Fruit fly (Drosophila melanogaster) whole organism: ENCODE data around the gene Gnpat.

Source experiments
- CG8478 ChIP-seq: fragments of >200 bp; optimal IDR thresholded peaks from 2 replicates; lab custom pipeline; 2018; ENCODE audit warnings: inconsistent platforms
- Dll ChIP-seq: fragments of >200 bp; optimal IDR thresholded peaks from 2 replicates; lab custom pipeline; 2017
- EcR ChIP-seq, 2 experiments: fragments of >200 bp; optimal IDR thresholded peaks; 2 replicates each; lab custom pipeline; 2017; ENCODE audit warnings: missing biosample characterization in 2 of 2, missing genetic modification characterization in 2 of 2, missing genetic modification reagents in 2 of 2
- pan ChIP-seq: fragments of >200 bp; optimal IDR thresholded peaks from 2 replicates; lab custom pipeline; 2017
- psq ChIP-seq: fragments of >200 bp; optimal IDR thresholded peaks from 2 replicates; lab custom pipeline; 2017
- usp ChIP-seq: fragments of >200 bp; optimal IDR thresholded peaks from 2 replicates; lab custom pipeline; 2017; ENCODE audit warnings: missing biosample characterization, missing genetic modification characterization, mixed read lengths

The Gnpat gene

DNA sequence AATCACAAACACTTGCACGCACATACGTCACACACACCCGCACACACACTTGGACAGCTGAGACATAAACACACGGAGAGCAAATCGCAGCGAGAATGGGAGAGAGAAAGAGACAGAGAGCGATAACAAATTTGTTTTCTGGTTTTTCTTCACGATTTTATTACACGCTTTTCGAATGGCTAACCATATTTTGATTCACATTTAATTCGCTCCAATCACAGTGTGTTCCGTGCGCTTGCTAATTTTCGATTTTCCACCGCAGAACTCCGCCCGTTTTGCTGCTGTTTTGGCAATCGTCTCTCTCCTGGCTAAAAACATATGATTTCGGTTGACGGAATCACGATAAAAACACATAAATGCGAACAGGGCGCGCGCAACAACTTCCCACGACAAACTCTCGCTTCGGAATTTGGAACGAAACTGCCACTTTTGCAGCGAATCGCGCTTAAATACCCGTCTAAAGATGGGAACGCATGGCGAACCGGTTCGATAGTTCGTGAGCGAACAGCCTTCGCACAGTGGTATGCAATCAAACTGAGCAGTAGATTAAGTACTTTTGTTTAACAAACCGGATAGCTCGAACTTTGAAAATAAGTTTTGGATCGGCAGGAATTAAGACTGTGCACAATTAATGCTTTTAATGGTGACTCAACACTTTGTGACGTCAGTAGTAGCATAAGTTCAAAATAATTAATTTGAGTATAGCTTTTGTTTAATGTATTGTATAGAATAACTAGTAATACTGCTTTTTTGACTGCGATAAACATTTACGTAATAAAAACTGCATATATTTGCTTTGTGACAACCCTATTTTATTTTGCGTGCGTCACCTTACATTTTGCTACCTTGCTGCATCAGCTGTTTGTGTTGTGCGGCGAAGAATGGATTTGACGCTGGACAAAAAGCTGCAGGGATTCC is 17.8 kb downstream of the Gnpat start, which contains the start of the genes Fur1 and Vps33B:
Gene Fur1 (minus strand): TSS at position 424 of the 918 bp plus-strand sequence.
Gene Vps33B (plus strand): TSS at position 856 of the 918 bp plus-strand sequence.
- no peak for TF ChIP-seq psq (lab: Kevin White, UChicago)
- TF ChIP-seq pan (lab: Kevin White, UChicago), result no peak
- TF ChIP-seq CG8478, result no peak
- no peak for TF ChIP-seq EcR (GFP tag; optimal IDR thresholded peaks at IDR 0.05; lab: Kevin White, UChicago)

DNA sequence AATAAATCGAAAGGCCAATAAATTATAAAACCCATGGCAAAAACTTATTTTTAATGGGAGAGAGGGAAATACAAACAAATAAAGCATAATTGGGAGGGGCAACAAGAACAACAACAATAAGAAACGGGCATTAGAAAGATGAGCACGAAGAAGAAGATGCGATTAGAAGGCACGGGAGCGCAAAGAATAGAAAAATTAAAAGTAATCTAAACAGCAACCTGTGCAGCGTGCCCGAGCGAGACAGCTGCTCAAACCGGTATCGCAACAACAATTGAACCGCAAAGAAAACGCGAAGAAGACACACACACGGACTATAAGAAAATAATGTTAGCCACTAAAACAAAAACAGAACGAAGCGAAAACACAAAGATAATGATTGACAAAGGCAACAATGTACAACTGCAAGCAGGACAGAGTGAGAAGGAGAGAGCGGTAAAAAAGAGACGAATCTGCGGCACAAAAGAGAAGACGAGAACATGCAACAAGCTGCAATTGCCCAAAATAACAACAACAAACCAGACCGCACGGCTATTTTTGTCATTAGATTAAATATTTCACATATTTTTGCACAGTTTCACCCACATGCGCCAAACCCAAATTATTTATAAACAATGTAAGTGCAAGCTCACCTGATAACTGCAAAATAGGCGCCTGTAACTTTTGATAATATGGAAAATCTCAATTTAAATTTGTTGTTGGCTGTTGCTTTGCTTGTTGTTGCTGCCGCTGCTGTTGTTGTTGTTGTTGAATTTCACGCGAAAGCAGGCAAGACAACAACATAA is 18.7 kb downstream of the Gnpat start:
- TF ChIP-seq CG8478, result no peak
- no peak for TF ChIP-seq pan (lab: Kevin White, UChicago)
- no peak for TF ChIP-seq usp (GFP tag; lab: Kevin White, UChicago)
- no peak for TF ChIP-seq Dll (lab: Kevin White, UChicago)
- TF ChIP-seq EcR (GFP tag; optimal IDR thresholded peaks at IDR 0.05; lab: Kevin White, UChicago), result no peak
- TF ChIP-seq psq (lab: Kevin White, UChicago), result no peak

DNA sequence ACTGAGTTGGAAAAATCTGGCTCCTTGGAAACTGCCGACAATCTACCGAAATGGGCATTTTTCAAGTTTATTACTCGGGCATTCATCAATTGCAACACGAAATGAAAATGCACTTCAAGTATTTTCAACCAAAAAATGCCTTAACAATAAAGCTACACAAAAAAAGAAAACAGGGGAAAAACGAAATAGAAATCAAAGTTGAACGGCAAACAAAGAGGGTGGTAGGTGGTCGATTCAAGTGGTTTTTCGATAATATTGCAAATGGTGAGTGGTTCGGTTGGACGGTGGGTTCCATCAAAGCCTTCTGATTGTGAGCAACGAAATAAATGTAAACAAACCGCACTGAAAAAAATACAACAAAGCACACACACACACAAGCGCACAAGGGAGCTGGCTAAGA is 24.6 kb downstream of the Gnpat start:
- TF ChIP-seq usp (GFP tag; lab: Kevin White, UChicago), result no peak
- no peak for TF ChIP-seq Dll (lab: Kevin White, UChicago)
- no peak for TF ChIP-seq pan (lab: Kevin White, UChicago)
- no peak for TF ChIP-seq CG8478
- TF ChIP-seq EcR (GFP tag; optimal IDR thresholded peaks at IDR 0.05; lab: Kevin White, UChicago), result no peak
- TF ChIP-seq psq (lab: Kevin White, UChicago), result no peak

DNA sequence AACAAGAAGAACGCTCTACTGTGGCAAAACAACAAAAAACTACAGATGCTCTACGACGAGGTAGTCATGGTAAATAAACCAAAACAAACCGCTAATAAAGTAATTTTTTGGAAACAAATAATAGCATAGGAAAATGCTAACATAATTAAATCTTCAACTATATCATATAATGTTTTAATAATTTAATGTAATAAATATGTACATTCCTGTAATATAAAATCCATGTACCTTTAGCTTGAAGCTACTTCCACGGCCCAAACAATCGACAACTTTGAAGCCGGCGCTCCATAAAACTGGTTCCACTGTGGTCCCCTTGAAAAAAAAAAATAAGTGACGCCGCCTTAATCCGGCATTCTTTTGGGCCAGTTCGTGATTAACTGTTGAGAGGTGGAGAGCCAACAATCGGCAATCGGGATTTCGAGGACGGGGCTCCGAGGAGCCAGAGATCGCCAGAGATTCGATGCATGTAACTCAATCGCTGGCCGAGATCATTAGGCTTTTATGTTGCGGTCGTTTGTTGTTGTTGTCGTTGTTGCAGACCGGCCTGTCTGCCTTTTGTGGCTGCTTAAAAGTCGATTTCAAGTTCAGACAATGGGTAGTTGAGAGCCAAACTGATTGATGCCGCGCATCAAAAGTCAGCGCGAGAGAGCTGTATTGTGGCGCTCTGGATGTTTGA is 28.0 kb downstream of the Gnpat start:
- no peak for TF ChIP-seq Dll (lab: Kevin White, UChicago)
- no peak for TF ChIP-seq usp (GFP tag; lab: Kevin White, UChicago)
- no peak for TF ChIP-seq EcR (GFP tag; optimal IDR thresholded peaks at IDR 0.05; lab: Kevin White, UChicago)
- TF ChIP-seq psq (lab: Kevin White, UChicago), result no peak
- no peak for TF ChIP-seq CG8478
- TF ChIP-seq pan (lab: Kevin White, UChicago), result no peak

DNA sequence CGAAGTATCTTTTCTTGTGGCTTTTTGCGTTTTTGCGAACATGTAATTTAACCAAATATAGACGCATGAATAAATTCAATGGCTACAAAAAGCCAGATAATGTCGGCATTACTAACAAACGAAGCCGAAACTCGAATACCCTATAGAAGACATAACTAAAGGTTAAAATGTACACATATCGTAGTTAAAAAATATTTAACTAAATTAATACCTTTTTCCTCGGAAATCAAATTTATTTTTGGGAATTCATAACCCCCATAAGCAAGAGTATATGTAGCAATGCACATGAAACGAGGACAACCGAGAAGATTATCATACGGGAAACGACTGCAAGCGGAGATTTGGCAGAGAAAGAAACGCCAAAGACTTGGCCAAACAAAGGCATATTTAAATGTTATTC is 29.1 kb downstream of the Gnpat start:
- TF ChIP-seq EcR (GFP tag; optimal IDR thresholded peaks at IDR 0.05; lab: Kevin White, UChicago) (no peak), pan (lab: Kevin White, UChicago) (no peak), usp (GFP tag; lab: Kevin White, UChicago) (no peak), Dll (lab: Kevin White, UChicago) (no peak), CG8478 (no peak), psq (lab: Kevin White, UChicago) (no peak)

DNA sequence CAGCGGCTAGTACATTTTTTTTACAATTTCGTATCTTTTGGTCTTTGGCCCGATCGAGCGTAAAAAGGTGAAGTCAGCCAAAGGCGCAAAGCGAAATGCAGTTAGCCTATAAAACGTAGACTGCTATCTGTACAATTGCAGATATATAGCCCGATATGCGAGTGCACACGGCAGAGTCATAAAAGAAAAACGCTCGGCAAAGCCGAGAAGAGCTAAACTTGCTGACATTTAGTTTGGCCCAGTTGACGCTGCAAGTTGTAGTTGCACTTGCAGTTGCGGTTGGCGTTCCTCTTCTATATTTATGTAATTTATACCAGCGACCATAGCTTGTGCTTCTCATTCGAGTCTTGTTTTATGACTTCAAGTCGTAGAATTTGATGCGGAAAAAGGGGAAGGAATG is 30.1 kb downstream of the Gnpat start:
- no peak for TF ChIP-seq pan (lab: Kevin White, UChicago)
- no peak for TF ChIP-seq Dll (lab: Kevin White, UChicago)
- TF ChIP-seq EcR (GFP tag; optimal IDR thresholded peaks at IDR 0.05; lab: Kevin White, UChicago), result no peak
- no peak for TF ChIP-seq psq (lab: Kevin White, UChicago)
- TF ChIP-seq CG8478, result no peak
- TF ChIP-seq usp (GFP tag; lab: Kevin White, UChicago), result no peak

DNA sequence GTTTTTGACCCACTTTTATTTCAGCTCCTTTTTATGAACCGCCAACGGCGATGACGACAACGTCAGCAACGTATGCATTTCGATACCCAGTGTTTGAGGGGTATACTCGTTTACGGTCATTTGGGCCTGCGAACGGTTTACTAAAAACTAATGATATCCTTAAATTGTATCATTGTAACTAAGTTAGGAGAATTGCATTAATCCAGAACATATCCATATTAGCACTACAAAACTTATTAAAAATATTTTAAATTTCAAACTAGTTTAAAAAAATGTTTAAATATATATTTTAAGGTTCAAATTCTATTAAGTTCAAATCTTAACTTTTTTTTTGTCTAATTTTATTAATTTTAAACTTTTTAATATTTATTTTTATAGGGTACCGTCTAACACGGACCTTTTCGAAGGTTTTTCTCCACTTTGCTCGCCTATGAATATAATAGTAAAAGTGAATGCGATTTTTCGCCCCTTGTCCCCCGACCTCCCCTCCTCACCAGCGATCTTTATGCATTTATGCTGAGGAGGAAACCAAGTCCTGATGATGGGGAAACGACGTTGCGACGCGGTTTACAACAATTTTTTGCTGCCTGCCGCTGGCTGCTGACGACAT is 31.4 kb downstream of the Gnpat start:
- TF ChIP-seq pan (lab: Kevin White, UChicago) (no peak), Dll (lab: Kevin White, UChicago) (no peak), EcR (GFP tag; optimal IDR thresholded peaks at IDR 0.05; lab: Kevin White, UChicago) (no peak), usp (GFP tag; lab: Kevin White, UChicago) (no peak), psq (lab: Kevin White, UChicago) (no peak), CG8478 (no peak)

DNA sequence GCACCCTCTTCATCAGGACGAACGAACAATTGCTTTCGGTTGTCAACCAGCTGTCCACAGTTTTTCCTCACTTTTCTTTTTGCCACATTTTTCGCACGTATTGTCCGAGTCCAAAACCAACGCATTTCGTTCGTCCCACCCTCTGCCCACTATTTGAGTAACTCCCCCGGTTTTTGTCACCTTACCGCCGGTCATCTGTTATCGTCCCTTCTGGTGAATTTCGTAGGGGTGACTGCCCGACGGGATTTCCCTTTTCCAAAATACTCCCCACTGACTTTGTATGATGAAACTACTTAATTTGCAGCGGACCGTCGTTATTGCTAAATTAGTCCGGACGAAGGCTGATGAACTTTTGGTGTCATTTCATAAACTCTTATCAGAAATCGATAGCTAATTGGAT is 33.6 kb downstream of the Gnpat start:
- TF ChIP-seq pan (lab: Kevin White, UChicago), result no peak
- no peak for TF ChIP-seq usp (GFP tag; lab: Kevin White, UChicago)
- TF ChIP-seq EcR (GFP tag; optimal IDR thresholded peaks at IDR 0.05; lab: Kevin White, UChicago), result no peak
- TF ChIP-seq psq (lab: Kevin White, UChicago), result no peak
- TF ChIP-seq CG8478, result no peak
- no peak for TF ChIP-seq Dll (lab: Kevin White, UChicago)

DNA sequence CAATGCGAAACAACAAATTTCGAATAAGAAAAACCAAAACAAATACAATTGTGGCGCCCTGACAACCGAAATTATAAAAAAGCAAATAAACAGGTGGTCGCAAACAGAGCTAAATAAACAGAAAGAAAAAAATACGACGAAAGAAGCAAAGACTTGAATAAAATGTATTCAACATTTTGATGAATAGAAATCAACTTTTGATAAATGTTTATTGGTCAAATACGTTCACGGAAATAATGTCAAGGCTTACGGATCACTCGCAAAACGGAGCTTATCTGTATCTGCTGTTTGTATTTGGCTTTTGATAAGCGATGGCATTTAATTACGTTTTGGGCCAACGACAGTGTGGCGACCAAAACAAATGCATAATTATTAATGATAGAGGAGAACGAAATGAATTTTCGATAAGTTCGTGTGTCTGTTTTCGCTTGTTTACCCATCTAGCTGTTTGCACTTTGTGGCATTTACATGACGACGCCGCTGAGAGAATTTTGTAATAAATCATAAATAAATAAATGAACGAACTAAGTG is 37.5 kb downstream of the Gnpat start:
- TF ChIP-seq usp (GFP tag; lab: Kevin White, UChicago), result no peak
- TF ChIP-seq psq (lab: Kevin White, UChicago), result no peak

DNA sequence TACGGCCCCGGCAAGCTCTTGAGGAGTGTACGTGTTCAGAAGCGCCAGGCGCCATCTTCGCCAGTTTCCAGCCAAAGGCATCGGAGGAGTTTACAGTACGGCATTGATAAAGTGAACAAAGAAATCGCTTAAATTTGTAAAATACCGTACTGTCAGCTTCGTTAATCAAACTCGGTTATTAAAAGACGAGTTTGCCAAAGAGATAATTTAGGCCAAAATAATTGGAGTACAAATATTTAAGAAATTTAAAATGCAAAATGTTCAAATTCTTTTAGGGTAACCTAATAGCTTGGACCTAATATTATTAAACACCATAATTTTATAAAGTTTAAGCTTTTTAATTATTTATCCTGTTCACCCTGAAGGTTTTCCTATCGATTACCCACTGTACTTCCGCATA is 38.9 kb downstream of the Gnpat start:
- TF ChIP-seq Dll (lab: Kevin White, UChicago), result no peak
- TF ChIP-seq usp (GFP tag; lab: Kevin White, UChicago), result no peak
- no peak for TF ChIP-seq EcR (GFP tag; optimal IDR thresholded peaks at IDR 0.05; lab: Kevin White, UChicago)
- no peak for TF ChIP-seq psq (lab: Kevin White, UChicago)
- no peak for TF ChIP-seq CG8478
- no peak for TF ChIP-seq pan (lab: Kevin White, UChicago)
